Worm (Caenorhabditis elegans): ENCODE measurements around the gene unc-86.

DNA sequence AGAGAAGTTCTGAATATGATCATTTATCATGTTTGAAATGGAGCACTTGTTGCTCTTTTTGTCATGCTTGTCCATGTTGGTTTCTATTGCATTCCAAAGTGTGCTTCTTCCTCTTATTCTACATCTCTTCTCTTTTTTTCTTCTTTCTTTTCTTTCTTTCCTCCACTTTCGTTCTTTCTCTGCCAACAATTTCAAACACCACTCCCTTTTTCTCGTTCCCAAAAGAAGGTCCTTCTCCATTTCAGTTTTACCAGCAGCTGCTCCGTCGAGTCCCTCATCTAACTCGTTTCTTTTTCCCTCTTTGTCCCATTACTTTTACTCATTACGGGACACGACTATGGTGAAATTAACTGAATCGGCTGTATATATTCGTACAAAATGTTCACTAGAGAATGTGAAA is 38.8 kb upstream of the unc-86 start, which contains the start of gene F09G8.5:
- TF ChIP-seq ama-1 (optimal IDR thresholded peaks at IDR 0.05) (no peak), ama-1 (GFP tag; optimal IDR thresholded peaks at IDR 0.05) (no peak), ets-4 (GFP tag; optimal IDR thresholded peaks at IDR 0.05) (no peak), Y95B8A.8 (GFP tag; IDR thresholded peaks at IDR 0.05) (no peak), nhr-90 (tag; optimal IDR thresholded peaks at IDR 0.05) (no peak), Y56A3A.18 (GFP tag; IDR thresholded peaks at IDR 0.05) (no peak), attf-5 (GFP tag; optimal IDR thresholded peaks at IDR 0.05) (no peak), hlh-12 (tag; optimal IDR thresholded peaks at IDR 0.05) (no peak)

Data from whole organism, young adult.